Fruit fly (Drosophila melanogaster) whole organism, pupa: ENCODE data around the gene LpR2.

ENCODE experiments used
- CG10348 ChIP-seq: fragments of 200-800 bp; sonication (Bioruptor generic); IDR thresholded peaks from 2 replicates; pipeline ENCODE4 v1.3.6; 2022; ENCODE audit warnings: missing biosample characterization, missing genetic modification characterization
- CG12605 ChIP-seq: fragments of 200-800 bp; sonication (Bioruptor generic); IDR thresholded peaks from 2 replicates; pipeline ENCODE4 v1.3.6; 2022; ENCODE audit warnings: missing biosample characterization, missing genetic modification characterization
- CG13204 ChIP-seq: fragments of 200-800 bp; sonication (Bioruptor generic); optimal IDR thresholded peaks from 2 replicates; lab custom pipeline; 2018; ENCODE audit warnings: missing biosample characterization, mild to moderate bottlenecking, missing genetic modification characterization, moderate library complexity
- CG14655 ChIP-seq: fragments of 200-800 bp; sonication (Bioruptor generic); optimal IDR thresholded peaks from 3 replicates; lab custom pipeline; 2017; ENCODE audit warnings: mild to moderate bottlenecking, missing biosample characterization, missing genetic modification reagents, missing genetic modification characterization
- CG15710 ChIP-seq: fragments of 200-800 bp; sonication (Bioruptor generic); optimal IDR thresholded peaks from 2 replicates; lab custom pipeline; 2018; ENCODE audit warnings: missing biosample characterization, mild to moderate bottlenecking, missing genetic modification characterization, moderate library complexity
- CG17806 ChIP-seq: fragments of 200-800 bp; sonication (Bioruptor generic); optimal IDR thresholded peaks from 2 replicates; lab custom pipeline; 2018; ENCODE audit warnings: missing biosample characterization, mild to moderate bottlenecking, missing genetic modification characterization, moderate library complexity
- CG32121 ChIP-seq: fragments of 200-800 bp; sonication (Bioruptor generic); IDR thresholded peaks from 2 replicates; pipeline ENCODE4 v1.3.6; 2022; ENCODE audit warnings: missing biosample characterization, missing genetic modification characterization
- CG34367 ChIP-seq: fragments of 200-800 bp; sonication (Bioruptor generic); optimal IDR thresholded peaks from 2 replicates; lab custom pipeline; 2018; ENCODE audit warnings: missing biosample characterization, mild to moderate bottlenecking, missing genetic modification characterization
- CG4496 ChIP-seq: fragments of 200-800 bp; sonication (Bioruptor generic); IDR thresholded peaks from 3 replicates; pipeline ENCODE4 v1.3.6; 2022; ENCODE audit warnings: missing biosample characterization, missing genetic modification characterization
- CG8159 ChIP-seq: fragments of 200-800 bp; sonication (Bioruptor generic); optimal IDR thresholded peaks from 3 replicates; lab custom pipeline; 2018; ENCODE audit warnings: missing biosample characterization, mild to moderate bottlenecking, missing genetic modification characterization, moderate library complexity
- CG8301 ChIP-seq: fragments of 200-800 bp; sonication (Bioruptor generic); optimal IDR thresholded peaks from 2 replicates; lab custom pipeline; 2018; ENCODE audit warnings: missing biosample characterization, mild to moderate bottlenecking, missing genetic modification characterization
- CG9948 ChIP-seq: fragments of 200-800 bp; sonication (Bioruptor generic); optimal IDR thresholded peaks from 2 replicates; lab custom pipeline; 2018; ENCODE audit warnings: missing biosample characterization, mild to moderate bottlenecking, missing genetic modification characterization, moderate library complexity
- D1 ChIP-seq: fragments of 200-800 bp; sonication (Bioruptor generic); optimal IDR thresholded peaks from 2 replicates; lab custom pipeline; 2018; ENCODE audit warnings: missing biosample characterization, mild to moderate bottlenecking, missing genetic modification characterization, moderate library complexity
- EcR ChIP-seq: fragments of 200-800 bp; sonication (Bioruptor generic); optimal IDR thresholded peaks from 3 replicates; lab custom pipeline; 2019; ENCODE audit warnings: missing biosample characterization, missing genetic modification characterization, mild to moderate bottlenecking, moderate library complexity, missing genetic modification reagents
- Ets98B ChIP-seq: fragments of 200-800 bp; sonication (Bioruptor generic); IDR thresholded peaks from 2 replicates; pipeline ENCODE4 v1.3.6; 2022; ENCODE audit warnings: missing biosample characterization, missing genetic modification characterization
- Pif1B ChIP-seq: fragments of 200-800 bp; sonication (Bioruptor generic); optimal IDR thresholded peaks from 3 replicates; lab custom pipeline; 2016; ENCODE audit warnings: missing biosample characterization, missing genetic modification characterization
- Snoo ChIP-seq: fragments of 200-800 bp; sonication (Bioruptor generic); optimal IDR thresholded peaks from 3 replicates; lab custom pipeline; 2017; ENCODE audit warnings: missing biosample characterization, mild to moderate bottlenecking, missing genetic modification characterization, inconsistent platforms
- gl ChIP-seq: fragments of 200-800 bp; sonication (Bioruptor generic); optimal IDR thresholded peaks from 2 replicates; lab custom pipeline; 2018; ENCODE audit warnings: missing biosample characterization, mild to moderate bottlenecking, missing genetic modification characterization

LpR2 gene

dm6 chr3R:25650417-25650816 is 89.8 kb downstream of the LpR2 start:
- TF ChIP-seq CG8301 (tag; lab: Kevin White, UChicago) (no peak), CG12605 (no peak), CG4496 (GFP tag; lab: Robert Waterston, UW) (no peak), CG15710 (tag; lab: Kevin White, UChicago) (no peak), CG8159 (no peak), CG13204 (no peak), CG10348 (no peak), Snoo (tag; lab: Kevin White, UChicago) (no peak), Ets98B (GFP tag; lab: Robert Waterston, UW) (no peak), CG14655 (no peak), CG9948 (tag; lab: Kevin White, UChicago) (no peak), Pif1B (no peak), D1 (tag; lab: Kevin White, UChicago) (no peak), EcR (GFP tag; lab: Kevin White, UChicago) (no peak), CG32121 (GFP tag; lab: Robert Waterston, UW) (no peak), gl (tag; lab: Kevin White, UChicago) (no peak), CG34367 (tag; lab: Kevin White, UChicago) (no peak), CG17806 (tag; lab: Kevin White, UChicago) (no peak)
- TF ChIP-seq, all 21 proteins: peak for 0
